Worm (Caenorhabditis elegans) whole organism, L1 larva: ENCODE results near the gene tbx-8.

ENCODE experiments used
- aly-2 ChIP-seq: fragments of 150-350 bp; optimal IDR thresholded peaks from 2 replicates; lab custom pipeline; 2014; ENCODE audit warnings: missing biosample characterization, missing genetic modification characterization
- ceh-82 ChIP-seq, 3 experiments: fragments of 150-350 bp in 1 of 3; sonication (generic microtip) in 2 of 3; optimal IDR thresholded peaks; 2 replicates each; lab custom pipeline; 2014 to 2017; ENCODE audit warnings: missing biosample characterization in 3 of 3, missing genetic modification characterization in 3 of 3
- ceh-88 ChIP-seq: fragments of 200-800 bp; sonication (Bioruptor generic); IDR thresholded peaks from 2 replicates; pipeline ENCODE4 v1.3.6; 2022; ENCODE audit warnings: missing genetic modification characterization, missing compliant biosample characterization
- efl-1 ChIP-seq, 4 experiments: fragments of 150-350 bp; optimal IDR thresholded peaks in 3 of 4; peaks in 1 of 4; 1 replicate in 1 of 4; 2 replicates in 3 of 4; lab custom pipeline; 2014; ENCODE audit warnings: missing biosample characterization in 2 of 4, missing genetic modification characterization in 2 of 4, missing genetic modification reagents in 2 of 4
- jun-1 ChIP-seq: fragments of 150-350 bp; optimal IDR thresholded peaks from 2 replicates; lab custom pipeline; 2014; ENCODE audit warnings: missing biosample characterization, missing genetic modification reagents, missing genetic modification characterization
- lin-14 ChIP-seq: fragments of 200-800 bp; sonication (Bioruptor generic); optimal IDR thresholded peaks from 2 replicates; lab custom pipeline; 2018; ENCODE audit warnings: mild to moderate bottlenecking, missing genetic modification characterization, moderate library complexity, missing compliant biosample characterization
- lsy-2 ChIP-seq, 2 experiments: fragments of 150-350 bp; optimal IDR thresholded peaks; 2 replicates each; lab custom pipeline; 2014; ENCODE audit warnings: missing biosample characterization in 2 of 2, missing genetic modification characterization in 2 of 2
- mdl-1 ChIP-seq, 2 experiments: fragments of 150-350 bp; optimal IDR thresholded peaks; 2 replicates each; lab custom pipeline; 2014 to 2017; ENCODE audit warnings: missing biosample characterization in 2 of 2, missing genetic modification characterization in 2 of 2, inconsistent platforms in 1 of 2
- nhr-85 ChIP-seq: sonication (generic microtip); peaks from one replicate; lab custom pipeline; 2016; ENCODE audit warnings: missing genetic modification characterization, inconsistent platforms, missing compliant biosample characterization
- skn-1 ChIP-seq: fragments of 150-350 bp; optimal IDR thresholded peaks from 2 replicates; lab custom pipeline; 2014; ENCODE audit warnings: missing biosample characterization, missing genetic modification characterization
- snpc-4 ChIP-seq: fragments of 150-350 bp; optimal IDR thresholded peaks from 2 replicates; lab custom pipeline; 2014; ENCODE audit warnings: missing biosample characterization, missing genetic modification characterization
- unc-62 ChIP-seq: fragments of 150-350 bp; optimal IDR thresholded peaks from 2 replicates; lab custom pipeline; 2014; ENCODE audit warnings: missing biosample characterization, missing genetic modification reagents, missing genetic modification characterization

DNA sequence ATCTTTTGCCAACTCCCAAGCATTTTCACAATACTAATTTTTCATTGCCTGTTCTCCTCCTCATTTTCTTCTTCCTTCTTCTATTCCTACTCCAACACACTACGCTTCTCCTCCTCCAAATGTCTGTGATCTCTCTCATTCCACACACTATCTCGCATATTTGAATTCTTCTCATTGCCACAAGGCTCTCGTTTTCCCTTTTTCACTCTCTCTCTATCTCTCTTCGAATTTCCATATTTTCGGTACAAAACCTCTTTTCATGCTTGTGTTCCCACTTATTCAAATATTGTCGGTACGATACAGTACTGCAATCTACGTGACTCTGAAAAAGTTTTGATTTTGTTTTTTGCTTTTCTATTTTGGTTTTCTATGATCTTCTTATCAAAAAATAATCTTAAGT is 33.5 kb downstream of the tbx-8 start:
- TF ChIP-seq ceh-88 (GFP tag; lab: Robert Waterston, UW): no peak
- no peak for TF ChIP-seq jun-1
- peak in 1 of 3 experiments; percentile 9 for TF ChIP-seq ceh-82 (tag; optimal IDR thresholded peaks at IDR 0.05; lab: Kevin White, UChicago)
- TF ChIP-seq aly-2 (tag; lab: Kevin White, UChicago): no peak
- peak; percentile 43 for TF ChIP-seq nhr-85
- TF ChIP-seq unc-62 (GFP tag; lab: Kevin White, UChicago): no peak
- no peak for TF ChIP-seq mdl-1 (tag; optimal IDR thresholded peaks at IDR 0.05; lab: Kevin White, UChicago)
- TF ChIP-seq snpc-4 (tag; lab: Kevin White, UChicago): no peak
- TF ChIP-seq efl-1 (optimal IDR thresholded peaks at IDR 0.05; lab: Kevin White, UChicago): peak; percentile 30 to 38
- peak; percentile 17 to 85 for TF ChIP-seq efl-1 (GFP tag; optimal IDR thresholded peaks at IDR 0.05 in 1 of 2; lab: Kevin White, UChicago)
- TF ChIP-seq lsy-2 (tag; optimal IDR thresholded peaks at IDR 0.05; lab: Kevin White, UChicago): peak; percentile 17 to 19
- TF ChIP-seq skn-1 (tag; lab: Kevin White, UChicago): no peak
- TF ChIP-seq lin-14 (GFP tag; lab: Kevin White, UChicago): peak; percentile 62
